Worm (Caenorhabditis elegans) whole organism, L2 larva: ENCODE data around the gene txt-19.
A peak's percentile ranks its signal among the peaks of the same experiment; 100 is the strongest.

Experiments
- R02D3.7 ChIP-seq: fragments of 150-350 bp; optimal IDR thresholded peaks from 2 replicates; lab custom pipeline; 2014; ENCODE audit warnings: missing biosample characterization, missing genetic modification characterization
- Y55F3AM.14 ChIP-seq: fragments of 200-800 bp; sonication (Bioruptor generic); optimal IDR thresholded peaks from 2 replicates; lab custom pipeline; 2018; ENCODE audit warnings: mild to moderate bottlenecking, missing genetic modification characterization, missing compliant biosample characterization
- alr-1 ChIP-seq: fragments of 150-350 bp; optimal IDR thresholded peaks from 2 replicates; lab custom pipeline; 2014; ENCODE audit warnings: missing biosample characterization, missing genetic modification characterization
- ama-1 ChIP-seq: fragments of 150-350 bp; optimal IDR thresholded peaks from 2 replicates; lab custom pipeline; 2018; ENCODE audit warnings: inconsistent platforms
- blmp-1 ChIP-seq: sonication (generic microtip); optimal IDR thresholded peaks from 2 replicates; lab custom pipeline; 2017; ENCODE audit warnings: missing genetic modification characterization, mild to moderate bottlenecking, missing compliant biosample characterization, antibody characterized with exemption, moderate library complexity; ENCODE audit not compliant: insufficient read depth
- ceh-16 ChIP-seq: fragments of 150-350 bp; optimal IDR thresholded peaks from 2 replicates; lab custom pipeline; 2014; ENCODE audit warnings: missing biosample characterization, missing genetic modification characterization
- ceh-82 ChIP-seq: fragments of 150-350 bp; optimal IDR thresholded peaks from 2 replicates; lab custom pipeline; 2014; ENCODE audit warnings: missing biosample characterization, missing genetic modification characterization
- crh-2 ChIP-seq: sonication (generic microtip); optimal IDR thresholded peaks from 2 replicates; lab custom pipeline; 2017; ENCODE audit warnings: missing biosample characterization, missing genetic modification characterization
- egl-27 ChIP-seq: sonication (generic microtip); optimal IDR thresholded peaks from 3 replicates; lab custom pipeline; 2017; ENCODE audit warnings: missing biosample characterization, missing genetic modification reagents, missing genetic modification characterization
- fos-1 ChIP-seq: fragments of 150-350 bp; optimal IDR thresholded peaks from 2 replicates; lab custom pipeline; 2014; ENCODE audit warnings: missing biosample characterization, missing genetic modification characterization
- gmeb-1 ChIP-seq: fragments of 150-350 bp; optimal IDR thresholded peaks from 2 replicates; lab custom pipeline; 2014; ENCODE audit warnings: missing biosample characterization, missing genetic modification characterization
- lin-13 ChIP-seq: fragments of 150-350 bp; optimal IDR thresholded peaks from 2 replicates; lab custom pipeline; 2014; ENCODE audit warnings: missing biosample characterization, missing genetic modification reagents, missing genetic modification characterization
- lin-39 ChIP-seq: fragments of 150-350 bp; optimal IDR thresholded peaks from 2 replicates; lab custom pipeline; 2014; ENCODE audit warnings: missing biosample characterization, missing genetic modification reagents, missing genetic modification characterization
- lsy-2 ChIP-seq, 2 experiments: fragments of 150-350 bp in 1 of 2; sonication (generic microtip) in 1 of 2; optimal IDR thresholded peaks; 2 replicates each; lab custom pipeline; 2014 to 2017; ENCODE audit warnings: missing biosample characterization in 2 of 2, missing genetic modification characterization in 2 of 2
- mbf-1 ChIP-seq: sonication (generic microtip); optimal IDR thresholded peaks from 2 replicates; lab custom pipeline; 2017; ENCODE audit warnings: missing biosample characterization, missing genetic modification characterization
- nhr-11 ChIP-seq: fragments of 150-350 bp; optimal IDR thresholded peaks from 2 replicates; lab custom pipeline; 2014; ENCODE audit warnings: missing biosample characterization, missing genetic modification characterization
- nhr-129 ChIP-seq: fragments of 150-350 bp; optimal IDR thresholded peaks from 2 replicates; lab custom pipeline; 2014; ENCODE audit warnings: missing biosample characterization, missing genetic modification characterization
- nhr-21 ChIP-seq: fragments of 150-350 bp; optimal IDR thresholded peaks from 2 replicates; lab custom pipeline; 2014; ENCODE audit warnings: missing biosample characterization, missing genetic modification characterization
- nhr-23 ChIP-seq: fragments of 150-350 bp; optimal IDR thresholded peaks from 2 replicates; lab custom pipeline; 2014; ENCODE audit warnings: missing biosample characterization, missing genetic modification reagents, missing genetic modification characterization
- nhr-237 ChIP-seq: fragments of 150-350 bp; optimal IDR thresholded peaks from 2 replicates; lab custom pipeline; 2014; ENCODE audit warnings: missing biosample characterization, missing genetic modification characterization
- nhr-25 ChIP-seq: fragments of 150-350 bp; sonication (generic microtip); optimal IDR thresholded peaks from 3 replicates; lab custom pipeline; 2014; ENCODE audit warnings: missing biosample characterization, missing genetic modification characterization
- nhr-6 ChIP-seq: fragments of 150-350 bp; optimal IDR thresholded peaks from 2 replicates; lab custom pipeline; 2014; ENCODE audit warnings: missing biosample characterization, missing genetic modification characterization
- nhr-77 ChIP-seq: fragments of 150-350 bp; optimal IDR thresholded peaks from 2 replicates; lab custom pipeline; 2014; ENCODE audit warnings: missing biosample characterization, missing genetic modification characterization
- sma-3 ChIP-seq: sonication (generic microtip); optimal IDR thresholded peaks from 2 replicates; lab custom pipeline; 2016; ENCODE audit warnings: missing genetic modification reagents, missing genetic modification characterization, missing compliant biosample characterization
- unc-55 ChIP-seq: fragments of 150-350 bp; sonication (generic microtip); optimal IDR thresholded peaks from 3 replicates; lab custom pipeline; 2014; ENCODE audit warnings: missing biosample characterization, missing genetic modification reagents, missing genetic modification characterization
- unc-62 ChIP-seq: fragments of 150-350 bp; optimal IDR thresholded peaks from 2 replicates; lab custom pipeline; 2014; ENCODE audit warnings: missing biosample characterization, missing genetic modification reagents, missing genetic modification characterization
- zag-1 ChIP-seq: fragments of 150-350 bp; optimal IDR thresholded peaks from 2 replicates; lab custom pipeline; 2014; ENCODE audit warnings: missing biosample characterization, missing genetic modification characterization

Gene txt-19

ce11 chrIV:12893166-12893565, 47.5 kb downstream of the txt-19 start, which contains the start of gene K08D8.12:
Gene K08D8.12 (plus strand): TSS chrIV:12893466.
- TF ChIP-seq unc-62 (no peak), nhr-25 (tag; lab: Kevin White, UChicago) (no peak), nhr-23 (tag; lab: Kevin White, UChicago) (no peak), nhr-237 (tag; lab: Kevin White, UChicago) (no peak), alr-1 (tag; lab: Kevin White, UChicago) (no peak), gmeb-1 (tag; lab: Kevin White, UChicago) (no peak), ceh-82 (tag; lab: Kevin White, UChicago) (no peak), Y55F3AM.14 (GFP tag; lab: Kevin White, UChicago) (no peak), nhr-11 (tag; lab: Kevin White, UChicago) (no peak), blmp-1 (tag; lab: Kevin White, UChicago) (no peak), unc-55 (no peak)

ce11 chrIV:12894996-12895395, 49.3 kb downstream of the txt-19 start, which contains the start of gene K08D8.11:
Gene K08D8.11 (plus strand): TSS chrIV:12895296.
- TF ChIP-seq R02D3.7 (tag; lab: Kevin White, UChicago) (no peak), fos-1 (no peak), nhr-21 (no peak), lsy-2 (tag; optimal IDR thresholded peaks at IDR 0.05; lab: Kevin White, UChicago) (no peak), Y55F3AM.14 (GFP tag; lab: Kevin White, UChicago) (no peak), zag-1 (no peak), unc-55 (no peak), nhr-23 (tag; lab: Kevin White, UChicago) (no peak), lin-13 (GFP tag; lab: Kevin White, UChicago) (no peak), nhr-77 (no peak)
- TF ChIP-seq, all 48 proteins: peak for 0

ce11 chrIV:12896371-12896882, 50.7 kb downstream of the txt-19 start, which contains the start of gene K08D8.7:
Gene K08D8.7 (plus strand): TSS chrIV:12896832.
- TF ChIP-seq ama-1 (lab: Kevin White, UChicago): no peak
- no peak for TF ChIP-seq nhr-23 (tag; lab: Kevin White, UChicago)
- TF ChIP-seq nhr-25 (tag; lab: Kevin White, UChicago): no peak
- no peak for TF ChIP-seq nhr-77
- no peak for TF ChIP-seq sma-3 (GFP tag; lab: Kevin White, UChicago)
- TF ChIP-seq nhr-237 (tag; lab: Kevin White, UChicago): no peak
- no peak for TF ChIP-seq lin-39 (tag; lab: Kevin White, UChicago)
- peak; percentile 70 for TF ChIP-seq fos-1

ce11 chrIV:12897146-12897545, 51.4 kb downstream of the txt-19 start:
- TF ChIP-seq crh-2 (tag; lab: Kevin White, UChicago) (no peak), gmeb-1 (tag; lab: Kevin White, UChicago) (no peak), nhr-129 (no peak), nhr-25 (tag; lab: Kevin White, UChicago) (no peak), ceh-16 (tag; lab: Kevin White, UChicago) (no peak), lin-13 (GFP tag; lab: Kevin White, UChicago) (no peak), alr-1 (tag; lab: Kevin White, UChicago) (no peak), nhr-6 (tag; lab: Kevin White, UChicago) (no peak), nhr-23 (tag; lab: Kevin White, UChicago) (no peak), egl-27 (tag; lab: Kevin White, UChicago) (no peak), mbf-1 (tag; lab: Kevin White, UChicago) (no peak), blmp-1 (tag; lab: Kevin White, UChicago) (no peak)
